Worm (Caenorhabditis elegans): ENCODE measurements around the gene marc-1.

marc-1 gene

DNA sequence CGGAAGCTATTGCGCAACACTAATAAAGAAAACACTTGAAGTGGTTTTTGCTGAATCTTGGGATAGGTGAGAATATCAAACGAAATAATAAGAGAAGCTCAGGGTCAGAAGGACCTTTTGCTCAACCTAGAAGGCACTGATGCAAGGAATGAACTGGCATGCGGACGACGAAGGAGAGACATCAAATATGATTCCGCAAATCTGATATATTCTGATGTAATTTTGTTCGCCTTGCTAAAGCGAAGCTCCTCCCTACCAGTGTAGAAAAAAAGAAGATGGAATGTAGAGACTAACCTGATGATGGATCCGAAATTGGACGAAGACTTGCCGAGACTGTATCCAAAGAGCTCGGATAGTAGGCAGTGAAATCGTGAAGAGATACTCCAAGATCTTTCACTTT, 28.4 kb downstream of the marc-1 start:
- TF ChIP-seq flt-1 (GFP tag; IDR thresholded peaks at IDR 0.05): no peak
- TF ChIP-seq tab-1 (GFP tag; IDR thresholded peaks at IDR 0.05): no peak
- no peak for TF ChIP-seq ref-1 (GFP tag; conservative IDR thresholded peaks at IDR 0.05)

DNA sequence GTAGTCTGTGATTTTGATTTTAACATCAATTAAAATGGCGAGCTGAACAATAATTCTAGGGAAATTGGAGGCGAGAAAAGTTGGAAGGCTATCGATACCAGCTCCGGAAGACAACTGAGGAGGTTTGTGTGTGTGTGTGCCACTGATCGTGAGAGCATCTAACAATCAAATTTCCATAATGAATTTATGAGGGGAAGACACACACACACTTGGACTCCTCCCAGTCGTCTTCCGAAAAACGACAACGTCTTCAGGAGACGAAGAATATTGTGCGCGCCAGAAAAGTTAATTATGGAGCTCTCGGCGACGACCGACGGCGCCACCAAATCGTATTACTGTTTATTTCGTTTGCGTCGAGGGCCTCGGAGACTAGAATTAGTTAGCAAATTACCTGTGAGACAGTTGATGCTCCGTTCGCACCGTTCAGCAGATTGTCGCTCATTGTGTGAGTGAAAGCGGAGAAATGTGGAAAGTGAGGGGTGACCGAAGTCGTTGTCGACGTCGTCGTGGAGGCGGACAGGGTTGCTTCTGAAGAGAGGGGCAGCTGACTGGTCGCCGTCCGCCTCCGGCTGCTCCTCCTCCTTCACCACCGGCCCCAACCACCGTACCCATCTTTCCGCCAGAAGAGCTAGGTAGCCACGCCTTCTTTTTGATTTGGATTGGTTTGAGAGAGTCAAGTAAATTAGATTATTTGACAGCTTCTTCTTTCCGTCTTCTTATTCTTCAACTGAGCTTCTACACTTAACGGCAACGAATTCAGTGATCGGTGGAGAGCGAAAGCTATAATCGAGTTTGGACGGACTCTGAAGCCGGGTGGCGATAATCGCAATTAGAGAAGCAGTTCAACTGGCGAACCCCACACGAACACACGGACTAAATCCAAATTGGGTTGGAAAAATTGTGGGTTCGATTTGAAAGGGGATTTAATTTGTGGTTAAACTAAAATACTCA, 29.6 kb downstream of the marc-1 start, which contains the start of gene unc-42:
Gene unc-42, minus strand, starts transcription at position 564 of the 951 bp plus-strand sequence.
- TF ChIP-seq ztf-29 (GFP tag; IDR thresholded peaks at IDR 0.05) (no peak), flt-1 (GFP tag; IDR thresholded peaks at IDR 0.05) (0 out of 2 replicates have a peak, but pooled peaks have one; percentile 27)

DNA sequence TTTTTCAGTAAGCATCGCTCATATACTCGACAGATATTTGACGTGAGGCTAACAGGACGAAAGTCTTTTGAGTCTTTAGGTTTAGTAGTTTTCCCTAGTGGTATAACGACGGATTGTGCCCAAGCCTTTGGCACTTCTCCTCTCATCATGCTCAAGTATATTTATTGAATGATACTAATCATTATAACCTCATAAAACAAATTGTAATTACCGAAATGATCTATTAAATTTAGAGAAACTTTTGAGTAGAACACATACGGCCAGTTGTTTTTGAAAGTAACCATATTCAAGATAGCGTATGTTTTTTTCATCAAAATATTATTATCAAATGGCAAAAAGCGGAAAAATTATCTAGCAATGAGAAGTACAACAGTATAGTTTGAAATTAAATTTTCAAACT, 31.8 kb downstream of the marc-1 start:
- no peak for TF ChIP-seq cog-1 (tag; optimal IDR thresholded peaks at IDR 0.05)
- TF ChIP-seq flt-1 (GFP tag; IDR thresholded peaks at IDR 0.05): no peak
- TF ChIP-seq T22C8.4 (GFP tag; IDR thresholded peaks at IDR 0.05): no peak
- no peak for TF ChIP-seq med-1 (GFP tag; optimal IDR thresholded peaks at IDR 0.05; ENCODE audit: insufficient read depth)
- no peak for TF ChIP-seq tab-1 (GFP tag; IDR thresholded peaks at IDR 0.05)
- no peak for TF ChIP-seq klf-2 (GFP tag; conservative IDR thresholded peaks at IDR 0.05)
- no peak for TF ChIP-seq ztf-23 (GFP tag; IDR thresholded peaks at IDR 0.05)
- no peak for TF ChIP-seq ztf-29 (GFP tag; IDR thresholded peaks at IDR 0.05)
- no peak for TF ChIP-seq ref-1 (GFP tag; conservative IDR thresholded peaks at IDR 0.05)

DNA sequence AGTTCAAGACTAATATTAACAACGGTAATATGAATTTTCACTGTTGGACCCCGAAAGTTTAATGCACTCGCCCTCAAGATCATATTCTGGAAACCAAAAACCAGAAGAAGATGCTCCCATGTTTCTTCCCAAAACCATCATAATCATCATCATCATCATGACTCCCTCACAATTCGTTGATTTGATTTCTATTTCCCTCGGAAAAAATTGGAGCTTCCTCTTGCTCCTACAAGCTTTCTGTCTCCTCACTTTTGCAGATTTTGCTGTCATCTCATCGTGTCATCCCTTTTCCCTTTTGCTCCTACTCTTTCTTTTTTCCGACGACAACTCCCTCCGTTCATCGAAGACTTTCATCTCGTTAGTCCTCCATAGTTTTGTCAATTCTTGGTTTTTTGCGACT, 32.5 kb downstream of the marc-1 start, which contains the start of gene F46B6.2:
Gene F46B6.2, plus strand, starts transcription at position 316 of the 400 bp plus-strand sequence.
- TF ChIP-seq klf-2 (GFP tag; conservative IDR thresholded peaks at IDR 0.05) (no peak), med-1 (GFP tag; optimal IDR thresholded peaks at IDR 0.05; ENCODE audit: insufficient read depth) (no peak), cog-1 (tag; optimal IDR thresholded peaks at IDR 0.05) (no peak), ztf-29 (GFP tag; IDR thresholded peaks at IDR 0.05) (no peak), T22C8.4 (GFP tag; IDR thresholded peaks at IDR 0.05) (no peak), tab-1 (GFP tag; IDR thresholded peaks at IDR 0.05) (no peak), flt-1 (GFP tag; IDR thresholded peaks at IDR 0.05) (no peak), ref-1 (GFP tag; conservative IDR thresholded peaks at IDR 0.05) (no peak)

DNA sequence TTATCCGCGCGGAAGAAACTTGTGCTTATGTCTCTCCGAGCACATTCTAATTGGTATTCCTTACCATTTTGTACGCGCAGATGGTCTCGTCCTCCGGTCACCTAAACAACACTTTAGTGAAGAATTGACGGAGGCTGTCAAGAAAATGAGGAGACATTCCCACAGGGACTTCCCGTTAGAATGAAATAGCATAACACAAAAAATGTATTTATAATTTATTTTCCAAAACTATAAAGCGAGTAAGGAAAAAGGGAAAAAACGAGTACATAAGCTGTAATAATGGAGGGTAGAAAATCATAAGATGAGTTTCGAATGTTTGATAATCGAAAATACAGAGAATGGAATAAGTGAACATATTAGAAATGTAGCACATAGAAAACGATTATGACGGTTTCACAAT, 36.2 kb downstream of the marc-1 start, which contains the start of gene F46B6.12:
Gene F46B6.12, minus strand, starts transcription at position 101 of the 400 bp plus-strand sequence.
- TF ChIP-seq ztf-23 (GFP tag; IDR thresholded peaks at IDR 0.05) (no peak), flt-1 (GFP tag; IDR thresholded peaks at IDR 0.05) (no peak), T22C8.4 (GFP tag; IDR thresholded peaks at IDR 0.05) (no peak), ztf-29 (GFP tag; IDR thresholded peaks at IDR 0.05) (no peak), tab-1 (GFP tag; IDR thresholded peaks at IDR 0.05) (no peak)

DNA sequence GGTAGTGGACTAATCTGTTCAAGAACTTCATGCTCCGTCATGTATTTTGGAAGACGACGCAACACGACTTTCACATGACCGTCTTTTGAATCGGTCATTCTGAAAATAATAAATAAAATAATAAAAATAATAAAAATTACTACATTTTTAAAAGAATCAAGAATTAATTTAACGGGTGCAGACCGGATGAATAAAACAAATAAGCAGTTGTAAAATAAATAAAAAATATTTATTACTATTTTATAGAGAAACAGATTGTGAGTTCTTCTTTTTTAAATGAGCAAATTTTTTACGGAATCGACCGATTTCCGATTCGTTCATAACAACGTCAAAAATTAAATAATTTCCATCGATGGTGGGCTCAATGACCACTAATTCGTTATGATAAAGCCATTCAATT, 38.1 kb downstream of the marc-1 start, which contains the start of gene smg-4:
Gene smg-4, minus strand, starts transcription at position 101 of the 400 bp plus-strand sequence.
- TF ChIP-seq tab-1 (GFP tag; IDR thresholded peaks at IDR 0.05): no peak
- TF ChIP-seq flt-1 (GFP tag; IDR thresholded peaks at IDR 0.05): no peak

DNA sequence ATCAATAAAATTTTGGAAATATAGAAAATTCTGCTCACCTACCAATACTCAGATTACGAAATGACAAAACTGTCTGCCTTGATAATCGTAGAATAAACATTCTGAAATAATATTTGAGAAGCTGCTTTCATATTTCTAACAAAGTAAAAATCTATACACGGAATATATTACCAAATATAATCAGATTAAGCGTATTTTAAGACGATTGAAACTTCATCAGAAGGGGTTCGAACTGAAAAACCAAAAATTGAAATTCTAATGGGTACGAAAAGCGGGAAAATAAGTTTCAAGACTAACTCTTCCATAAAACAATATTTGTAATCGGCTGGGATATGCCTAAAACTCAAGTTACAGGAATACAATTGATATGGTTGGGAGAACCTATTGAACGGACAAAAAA, 39.9 kb downstream of the marc-1 start, which contains the start of gene F46B6.4:
Gene F46B6.4, minus strand, starts transcription at position 101 of the 400 bp plus-strand sequence.
- TF ChIP-seq klf-2 (GFP tag; conservative IDR thresholded peaks at IDR 0.05): no peak
- no peak for TF ChIP-seq flt-1 (GFP tag; IDR thresholded peaks at IDR 0.05)
- no peak for TF ChIP-seq ztf-23 (GFP tag; IDR thresholded peaks at IDR 0.05)
- TF ChIP-seq tab-1 (GFP tag; IDR thresholded peaks at IDR 0.05): no peak
- TF ChIP-seq cog-1 (tag; optimal IDR thresholded peaks at IDR 0.05): no peak
- TF ChIP-seq med-1 (GFP tag; optimal IDR thresholded peaks at IDR 0.05; ENCODE audit: insufficient read depth): no peak
- no peak for TF ChIP-seq ref-1 (GFP tag; conservative IDR thresholded peaks at IDR 0.05)
- no peak for TF ChIP-seq T22C8.4 (GFP tag; IDR thresholded peaks at IDR 0.05)
- no peak for TF ChIP-seq ztf-29 (GFP tag; IDR thresholded peaks at IDR 0.05)

DNA sequence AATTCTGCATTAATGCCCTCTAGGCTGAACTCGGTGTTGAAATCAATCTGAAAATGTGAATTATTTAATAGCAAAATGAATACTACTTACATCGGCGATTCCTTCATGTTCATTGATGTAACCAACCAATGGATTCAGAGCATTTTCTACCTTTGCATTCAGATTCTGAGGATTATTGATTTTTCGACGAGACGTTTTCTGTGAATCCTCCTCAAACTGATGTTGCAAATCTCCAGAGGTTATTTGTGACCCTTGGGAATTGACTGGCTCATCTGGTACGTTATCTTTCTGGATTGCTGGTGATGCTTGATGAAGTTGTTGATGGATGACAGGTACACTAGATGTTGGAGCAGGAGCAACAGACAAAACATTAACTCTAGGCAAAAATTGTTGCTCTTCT, 42.5 kb downstream of the marc-1 start:
- TF ChIP-seq klf-2 (GFP tag; conservative IDR thresholded peaks at IDR 0.05) (no peak), T22C8.4 (GFP tag; IDR thresholded peaks at IDR 0.05) (peak; percentile 30; the same call in 1 of the 2 replicates), ref-1 (GFP tag; conservative IDR thresholded peaks at IDR 0.05) (no peak), med-1 (GFP tag; optimal IDR thresholded peaks at IDR 0.05; ENCODE audit: insufficient read depth) (no peak), ztf-29 (GFP tag; IDR thresholded peaks at IDR 0.05) (no peak), ztf-23 (GFP tag; IDR thresholded peaks at IDR 0.05) (no peak), tab-1 (GFP tag; IDR thresholded peaks at IDR 0.05) (no peak)

DNA sequence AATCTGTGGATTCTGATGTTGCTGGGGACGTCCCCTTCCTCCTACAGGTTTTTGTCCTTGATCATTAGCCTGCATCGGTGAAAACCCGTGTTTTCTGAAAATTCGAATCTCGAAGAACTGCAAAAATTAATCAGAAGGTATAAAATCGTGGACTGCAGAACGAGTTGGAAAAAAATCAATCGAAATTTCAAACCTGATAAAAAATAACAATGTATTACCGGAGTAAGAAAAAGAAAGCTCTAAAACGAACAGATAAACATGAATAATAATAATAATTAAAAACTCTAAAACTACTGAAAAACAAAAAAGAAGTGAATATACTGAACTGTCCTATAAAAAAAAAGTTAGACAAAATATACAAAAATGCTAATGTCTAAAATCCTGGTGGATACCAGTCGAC, 43.5 kb downstream of the marc-1 start, which contains the start of gene F46B6.5:
Gene F46B6.5, minus strand, starts transcription at position 101 of the 400 bp plus-strand sequence.
- TF ChIP-seq ref-1 (GFP tag; conservative IDR thresholded peaks at IDR 0.05): no peak
- no peak for TF ChIP-seq ztf-23 (GFP tag; IDR thresholded peaks at IDR 0.05)
- no peak for TF ChIP-seq ztf-29 (GFP tag; IDR thresholded peaks at IDR 0.05)
- TF ChIP-seq med-1 (GFP tag; optimal IDR thresholded peaks at IDR 0.05; ENCODE audit: insufficient read depth): no peak
- no peak for TF ChIP-seq cog-1 (tag; optimal IDR thresholded peaks at IDR 0.05)

DNA sequence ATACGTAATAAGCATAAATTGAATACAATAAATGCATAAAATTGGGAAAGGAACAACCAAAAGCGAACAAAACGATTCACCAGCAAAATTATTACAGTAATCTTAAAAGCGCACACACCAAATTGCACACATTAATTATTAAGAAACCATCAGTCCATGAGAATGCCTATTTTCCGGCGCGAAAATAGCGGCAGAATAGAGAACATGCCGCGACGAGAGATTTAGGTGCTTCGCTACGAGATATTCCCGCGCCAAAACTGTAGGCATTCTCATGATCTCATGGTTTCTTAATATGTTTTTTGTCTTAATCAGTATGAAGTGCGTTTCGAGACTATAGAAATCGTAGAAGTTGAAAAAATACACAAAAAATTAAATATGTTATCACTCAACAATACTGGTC, 44.7 kb downstream of the marc-1 start:
- TF ChIP-seq tab-1 (GFP tag; IDR thresholded peaks at IDR 0.05): no peak
- no peak for TF ChIP-seq T22C8.4 (GFP tag; IDR thresholded peaks at IDR 0.05)
- no peak for TF ChIP-seq med-1 (GFP tag; optimal IDR thresholded peaks at IDR 0.05; ENCODE audit: insufficient read depth)
- TF ChIP-seq ztf-29 (GFP tag; IDR thresholded peaks at IDR 0.05): no peak
- no peak for TF ChIP-seq cog-1 (tag; optimal IDR thresholded peaks at IDR 0.05)
- no peak for TF ChIP-seq ztf-23 (GFP tag; IDR thresholded peaks at IDR 0.05)
- no peak for TF ChIP-seq flt-1 (GFP tag; IDR thresholded peaks at IDR 0.05)
- no peak for TF ChIP-seq klf-2 (GFP tag; conservative IDR thresholded peaks at IDR 0.05)
- TF ChIP-seq ref-1 (GFP tag; conservative IDR thresholded peaks at IDR 0.05): no peak
